Worm (Caenorhabditis elegans) whole organism, late embryonic: ENCODE measurements around the gene mod-1.

Source experiments
- C08G9.2 ChIP-seq: sonication (generic microtip); optimal IDR thresholded peaks from 2 replicates; lab custom pipeline; 2016; ENCODE audit warnings: mild to moderate bottlenecking, missing genetic modification characterization, moderate library complexity, missing compliant biosample characterization
- ahr-1 ChIP-seq: sonication (generic microtip); optimal IDR thresholded peaks from 2 replicates; lab custom pipeline; 2016; ENCODE audit warnings: missing genetic modification characterization, missing compliant biosample characterization
- ceh-19 ChIP-seq: fragments of 200-800 bp; sonication (Bioruptor generic); optimal IDR thresholded peaks from 2 replicates; lab custom pipeline; 2018; ENCODE audit warnings: mild to moderate bottlenecking, missing genetic modification characterization, missing compliant biosample characterization
- ceh-2 ChIP-seq: sonication (generic microtip); optimal IDR thresholded peaks from 2 replicates; lab custom pipeline; 2016; ENCODE audit warnings: missing genotype, missing genetic modification characterization, missing compliant biosample characterization
- ceh-24 ChIP-seq: sonication (generic microtip); optimal IDR thresholded peaks from 2 replicates; lab custom pipeline; 2016; ENCODE audit warnings: mild to moderate bottlenecking, missing genetic modification characterization, missing compliant biosample characterization
- ceh-30 ChIP-seq: fragments of 150-350 bp; optimal IDR thresholded peaks from 2 replicates; lab custom pipeline; 2014; ENCODE audit warnings: missing biosample characterization, missing genetic modification characterization
- ceh-31 ChIP-seq: sonication (generic microtip); optimal IDR thresholded peaks from 2 replicates; lab custom pipeline; 2016; ENCODE audit warnings: missing genetic modification characterization, missing compliant biosample characterization
- ceh-45 ChIP-seq: fragments of 200-800 bp; sonication (Bioruptor generic); IDR thresholded peaks from 2 replicates; pipeline ENCODE4 v1.3.6; 2022; ENCODE audit warnings: missing genetic modification reagents, missing genetic modification characterization, missing compliant biosample characterization
- ceh-48 ChIP-seq: sonication (generic microtip); optimal IDR thresholded peaks from 2 replicates; lab custom pipeline; 2016; ENCODE audit warnings: missing genetic modification characterization, inconsistent platforms, missing compliant biosample characterization
- ceh-6 ChIP-seq: fragments of 200-800 bp; sonication (Bioruptor generic); optimal IDR thresholded peaks from 2 replicates; lab custom pipeline; 2018; ENCODE audit warnings: mild to moderate bottlenecking, missing genetic modification characterization, missing compliant biosample characterization
- ceh-9 ChIP-seq: sonication (generic microtip); optimal IDR thresholded peaks from 2 replicates; lab custom pipeline; 2016; ENCODE audit warnings: mild to moderate bottlenecking, missing genetic modification characterization, inconsistent platforms, missing compliant biosample characterization
- che-1 ChIP-seq: sonication (generic microtip); optimal IDR thresholded peaks from 2 replicates; lab custom pipeline; 2016; ENCODE audit warnings: mild to moderate bottlenecking, missing genetic modification characterization, missing compliant biosample characterization
- dmd-4 ChIP-seq: sonication (generic microtip); optimal IDR thresholded peaks from 2 replicates; lab custom pipeline; 2016; ENCODE audit warnings: borderline replicate concordance, missing genetic modification characterization, missing compliant biosample characterization
- elt-2 ChIP-seq: sonication (generic microtip); optimal IDR thresholded peaks from 2 replicates; lab custom pipeline; 2016; ENCODE audit warnings: missing genetic modification reagents, missing genetic modification characterization, missing compliant biosample characterization
- elt-4 ChIP-seq: sonication (generic microtip); optimal IDR thresholded peaks from 2 replicates; lab custom pipeline; 2016; ENCODE audit warnings: missing genetic modification characterization, missing compliant biosample characterization
- ets-4 ChIP-seq: sonication (generic microtip); optimal IDR thresholded peaks from 2 replicates; lab custom pipeline; 2016; ENCODE audit warnings: missing genetic modification characterization, missing compliant biosample characterization
- eyg-1 ChIP-seq: sonication (generic microtip); optimal IDR thresholded peaks from 2 replicates; lab custom pipeline; 2016; ENCODE audit warnings: missing genotype, missing genetic modification characterization, missing compliant biosample characterization
- gmeb-2 ChIP-seq: sonication (generic microtip); optimal IDR thresholded peaks from 2 replicates; lab custom pipeline; 2016; ENCODE audit warnings: missing genetic modification characterization, inconsistent platforms, missing compliant biosample characterization
- hlh-13 ChIP-seq: fragments of 200-800 bp; sonication (Bioruptor generic); optimal IDR thresholded peaks from 2 replicates; lab custom pipeline; 2018; ENCODE audit warnings: mild to moderate bottlenecking, missing genetic modification characterization, missing compliant biosample characterization
- hlh-6 ChIP-seq: sonication (generic microtip); optimal IDR thresholded peaks from 2 replicates; lab custom pipeline; 2016; ENCODE audit warnings: missing genotype, missing genetic modification characterization, missing compliant biosample characterization
- hlh-8 ChIP-seq: sonication (generic microtip); optimal IDR thresholded peaks from 2 replicates; lab custom pipeline; 2016; ENCODE audit warnings: missing genotype, missing genetic modification characterization, missing compliant biosample characterization
- lim-6 ChIP-seq: sonication (generic microtip); optimal IDR thresholded peaks from 2 replicates; lab custom pipeline; 2016; ENCODE audit warnings: missing genetic modification characterization, missing compliant biosample characterization
- lin-11 ChIP-seq: fragments of 200-800 bp; sonication (Bioruptor generic); optimal IDR thresholded peaks from 2 replicates; lab custom pipeline; 2018; ENCODE audit warnings: mild to moderate bottlenecking, missing genetic modification characterization, missing compliant biosample characterization
- mec-3 ChIP-seq: sonication (generic microtip); optimal IDR thresholded peaks from 2 replicates; lab custom pipeline; 2016; ENCODE audit warnings: borderline replicate concordance, missing genetic modification characterization, missing compliant biosample characterization
- nhr-232 ChIP-seq: sonication (generic microtip); optimal IDR thresholded peaks from 2 replicates; lab custom pipeline; 2016; ENCODE audit warnings: missing genetic modification characterization, missing compliant biosample characterization
- odd-2 ChIP-seq: sonication (generic microtip); optimal IDR thresholded peaks from 2 replicates; lab custom pipeline; 2017; ENCODE audit warnings: antibody characterized with exemption, mild to moderate bottlenecking, missing genetic modification characterization, missing compliant biosample characterization
- pag-3 ChIP-seq: sonication (generic microtip); optimal IDR thresholded peaks from 2 replicates; lab custom pipeline; 2016; ENCODE audit warnings: missing compliant biosample characterization, missing genetic modification characterization, borderline replicate concordance
- pat-9 ChIP-seq: fragments of 200-800 bp; sonication (Bioruptor generic); optimal IDR thresholded peaks from 2 replicates; lab custom pipeline; 2018; ENCODE audit warnings: mild to moderate bottlenecking, missing genetic modification characterization, moderate library complexity, missing compliant biosample characterization
- pha-4 ChIP-seq: fragments of 150-350 bp; optimal IDR thresholded peaks from 2 replicates; lab custom pipeline; 2018; ENCODE audit warnings: missing biosample characterization, missing genetic modification reagents, missing genetic modification characterization
- pros-1 ChIP-seq: fragments of 150-350 bp; optimal IDR thresholded peaks from 2 replicates; lab custom pipeline; 2014; ENCODE audit warnings: missing biosample characterization, missing genetic modification reagents, missing genetic modification characterization
- ref-2 ChIP-seq: sonication (generic microtip); optimal IDR thresholded peaks from 2 replicates; lab custom pipeline; 2016; ENCODE audit warnings: missing genetic modification characterization, missing compliant biosample characterization
- sdc-2 ChIP-seq: sonication (generic microtip); optimal IDR thresholded peaks from 2 replicates; lab custom pipeline; 2016; ENCODE audit warnings: missing genotype, missing genetic modification characterization, missing compliant biosample characterization
- sox-2 ChIP-seq: fragments of 200-800 bp; sonication (Bioruptor generic); IDR thresholded peaks from 2 replicates; pipeline ENCODE4 v1.3.6; 2022; ENCODE audit warnings: missing genetic modification reagents, missing genetic modification characterization, missing compliant biosample characterization
- sox-4 ChIP-seq: sonication (generic microtip); optimal IDR thresholded peaks from 2 replicates; lab custom pipeline; 2017; ENCODE audit warnings: mild to moderate bottlenecking, missing genetic modification characterization, inconsistent platforms, missing compliant biosample characterization
- unc-3 ChIP-seq, 2 experiments: fragments of 200-800 bp in 1 of 2; sonication (Bioruptor generic) in 1 of 2; sonication (generic microtip) in 1 of 2; conservative IDR thresholded peaks in 1 of 2; optimal IDR thresholded peaks in 1 of 2; 2 replicates each; pipeline versions ENCODE4 v1.3.6 to Lab custom; 2016 to 2022; ENCODE audit warnings: missing compliant biosample characterization in 2 of 2, missing genetic modification characterization in 2 of 2, missing genetic modification reagents in 1 of 2
- zip-5 ChIP-seq: sonication (generic microtip); optimal IDR thresholded peaks from 2 replicates; lab custom pipeline; 2016; ENCODE audit warnings: missing genetic modification characterization, missing compliant biosample characterization
- ztf-16 ChIP-seq: sonication (generic microtip); optimal IDR thresholded peaks from 2 replicates; lab custom pipeline; 2017; ENCODE audit warnings: missing genetic modification characterization, missing compliant biosample characterization

Gene mod-1

ce11 chrV:8942437-8942978 lies 28.7 kb upstream of the mod-1 start:
- TF ChIP-seq pros-1 (no peak), hlh-6 (no peak), odd-2 (tag; lab: Kevin White, UChicago) (no peak), elt-2 (tag; lab: Kevin White, UChicago) (no peak), hlh-13 (no peak), hlh-8 (no peak), lim-6 (no peak), ceh-19 (no peak), ceh-24 (tag; lab: Kevin White, UChicago) (no peak), ahr-1 (no peak), lin-11 (tag; lab: Kevin White, UChicago) (no peak), sdc-2 (tag; lab: Kevin White, UChicago) (no peak)

DNA sequence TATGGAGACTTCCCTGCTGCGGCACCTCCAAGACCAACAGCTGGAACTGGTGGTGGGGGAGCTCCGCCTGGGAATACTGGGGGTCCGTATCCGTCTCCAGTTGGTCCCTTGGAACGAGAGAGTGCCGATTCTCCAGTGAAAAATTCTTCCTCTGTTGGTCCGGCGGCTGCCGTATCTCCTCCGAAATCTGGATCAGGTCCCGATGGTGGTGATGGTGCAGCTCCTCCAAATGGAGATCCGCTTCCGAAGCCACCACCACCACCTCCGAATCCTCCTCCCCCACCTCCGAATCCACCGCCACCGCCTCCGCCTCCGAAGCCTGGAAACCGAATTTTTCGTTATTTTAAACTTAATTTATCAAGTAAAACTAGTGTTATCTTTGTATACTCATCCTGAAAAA lies 26.6 kb upstream of the mod-1 start:
- TF ChIP-seq zip-5 (tag; lab: Kevin White, UChicago) = no peak
- TF ChIP-seq eyg-1 (tag; lab: Kevin White, UChicago) = no peak
- TF ChIP-seq ceh-45 (GFP tag; lab: Robert Waterston, UW) = no peak
- no peak for TF ChIP-seq mec-3
- no peak for TF ChIP-seq ceh-24 (tag; lab: Kevin White, UChicago)
- no peak for TF ChIP-seq pag-3 (tag; lab: Kevin White, UChicago)
- no peak for TF ChIP-seq elt-2 (tag; lab: Kevin White, UChicago)
- TF ChIP-seq ceh-30 (tag; lab: Kevin White, UChicago) = no peak
- no peak for TF ChIP-seq lin-11 (tag; lab: Kevin White, UChicago)
- TF ChIP-seq ceh-9 (tag; lab: Kevin White, UChicago) = no peak
- no peak for TF ChIP-seq C08G9.2
- TF ChIP-seq ceh-2 = no peak
- TF ChIP-seq dmd-4 (tag; lab: Kevin White, UChicago) = no peak
- TF ChIP-seq ets-4 = no peak
- TF ChIP-seq, all 69 proteins: peak for 0

DNA sequence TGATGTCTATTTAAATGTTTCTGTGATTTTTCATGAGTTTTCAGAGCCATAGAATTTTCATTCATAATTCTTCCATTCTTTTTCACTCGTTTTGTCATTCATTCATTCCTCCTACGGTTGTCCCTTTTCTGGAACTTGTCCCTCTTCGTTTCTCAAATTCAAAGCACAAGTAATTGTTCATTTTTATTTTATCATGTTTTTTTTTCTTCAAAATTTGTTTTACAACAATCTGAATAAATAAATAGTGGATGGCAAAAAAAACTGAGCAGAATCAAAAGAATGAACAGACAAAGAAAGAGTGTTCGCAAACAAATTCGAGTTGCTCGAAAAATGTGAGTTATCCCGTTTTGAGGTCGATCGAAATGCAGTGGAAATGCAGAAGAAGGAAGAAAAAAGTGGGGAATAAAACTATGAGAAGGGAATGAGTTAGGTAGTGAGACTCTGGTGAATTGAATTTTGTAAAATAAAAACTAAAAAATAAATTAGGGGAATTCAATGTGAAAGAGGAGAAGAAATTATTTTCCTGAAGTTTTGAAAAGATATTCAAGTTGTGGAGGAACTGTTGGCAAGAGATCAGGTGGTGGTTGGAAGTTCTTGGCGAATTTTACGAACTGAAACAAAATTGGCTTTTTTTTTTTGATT lies 25.7 kb upstream of the mod-1 start:
- no peak for TF ChIP-seq ztf-16 (tag; lab: Kevin White, UChicago)
- no peak for TF ChIP-seq ets-4
- no peak for TF ChIP-seq ceh-6 (GFP tag; lab: Kevin White, UChicago)
- TF ChIP-seq ceh-31 = no peak
- no peak for TF ChIP-seq pha-4 (tag; lab: Kevin White, UChicago)
- no peak for TF ChIP-seq hlh-8

DNA sequence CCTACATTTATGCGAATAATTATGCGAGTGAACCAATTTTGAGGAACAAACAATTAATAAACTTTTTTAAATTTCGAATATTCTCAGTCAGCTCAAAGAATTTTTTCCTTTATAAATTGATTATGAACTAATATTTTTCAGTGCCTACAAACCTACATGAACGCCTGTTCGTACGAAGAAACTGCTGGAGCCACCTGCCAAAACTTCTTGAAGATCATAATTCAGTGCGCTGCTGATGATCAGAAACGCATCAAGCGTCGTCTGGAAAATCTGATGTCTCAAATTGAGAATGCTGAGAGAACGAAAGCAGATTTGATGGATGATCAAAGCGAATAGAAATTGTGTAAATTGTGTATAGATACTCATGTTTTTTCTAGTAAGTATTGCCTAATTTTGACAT lies 25.1 kb upstream of the mod-1 start:
- TF ChIP-seq unc-3 (GFP tag; conservative IDR thresholded peaks at IDR 0.05; lab: Robert Waterston, UW) (no peak), unc-3 (tag; optimal IDR thresholded peaks at IDR 0.05; lab: Kevin White, UChicago) (no peak), sox-4 (tag; lab: Kevin White, UChicago) (no peak), pag-3 (tag; lab: Kevin White, UChicago) (no peak), sox-2 (GFP tag; lab: Robert Waterston, UW) (no peak), elt-4 (no peak), elt-2 (tag; lab: Kevin White, UChicago) (no peak), nhr-232 (tag; lab: Kevin White, UChicago) (no peak), ceh-45 (GFP tag; lab: Robert Waterston, UW) (no peak), che-1 (tag; lab: Kevin White, UChicago) (no peak), C08G9.2 (no peak)

ce11 chrV:8938445-8938844 lies 24.6 kb upstream of the mod-1 start:
- no peak for TF ChIP-seq ceh-48 (tag; lab: Kevin White, UChicago)
- no peak for TF ChIP-seq hlh-6
- TF ChIP-seq ceh-31 = no peak
- TF ChIP-seq odd-2 (tag; lab: Kevin White, UChicago) = no peak
- no peak for TF ChIP-seq pat-9 (tag; lab: Kevin White, UChicago)
- TF ChIP-seq ref-2 (tag; lab: Kevin White, UChicago) = no peak
- no peak for TF ChIP-seq sdc-2 (tag; lab: Kevin White, UChicago)
- TF ChIP-seq gmeb-2 (tag; lab: Kevin White, UChicago) = no peak
- TF ChIP-seq, all 69 proteins: peak for 0
